Worm (Caenorhabditis elegans) whole organism, L3 larva: Measurements from ENCODE around the gene srz-99.

Source experiments
- aly-2 ChIP-seq: fragments of 150-350 bp; optimal IDR thresholded peaks from 2 replicates; lab custom pipeline; 2014; ENCODE audit warnings: missing biosample characterization, missing genetic modification characterization
- ceh-9 ChIP-seq: sonication (generic microtip); optimal IDR thresholded peaks from 2 replicates; lab custom pipeline; 2018; ENCODE audit warnings: missing biosample characterization, missing genetic modification characterization
- mml-1 ChIP-seq: fragments of 150-350 bp; sonication (generic microtip); optimal IDR thresholded peaks from 3 replicates; lab custom pipeline; 2014; ENCODE audit warnings: missing biosample characterization, missing genetic modification characterization
- nhr-12 ChIP-seq: fragments of 150-350 bp; optimal IDR thresholded peaks from 2 replicates; lab custom pipeline; 2014; ENCODE audit warnings: missing biosample characterization, missing genetic modification characterization
- nhr-23 ChIP-seq: fragments of 150-350 bp; optimal IDR thresholded peaks from 2 replicates; lab custom pipeline; 2014; ENCODE audit warnings: missing biosample characterization, missing genetic modification reagents, missing genetic modification characterization
- skn-1 ChIP-seq: fragments of 150-350 bp; optimal IDR thresholded peaks from 2 replicates; lab custom pipeline; 2014; ENCODE audit warnings: missing biosample characterization, missing genetic modification characterization
- snpc-4 ChIP-seq: fragments of 150-350 bp; optimal IDR thresholded peaks from 2 replicates; lab custom pipeline; 2014; ENCODE audit warnings: missing biosample characterization, missing genetic modification characterization
- zag-1 ChIP-seq: fragments of 150-350 bp; optimal IDR thresholded peaks from 2 replicates; lab custom pipeline; 2014; ENCODE audit warnings: missing biosample characterization, missing genetic modification characterization
- ztf-4 ChIP-seq: fragments of 150-350 bp; optimal IDR thresholded peaks from 2 replicates; lab custom pipeline; 2014; ENCODE audit warnings: missing biosample characterization, missing genetic modification characterization

ce11 chrV:16706549-16706948 is 23.5 kb upstream of the srz-99 start, which contains the start of gene clec-9:
- no peak for TF ChIP-seq zag-1 (tag; lab: Kevin White, UChicago)
- no peak for TF ChIP-seq ztf-4 (tag; lab: Kevin White, UChicago)
- TF ChIP-seq skn-1, result no peak
- no peak for TF ChIP-seq nhr-12
- TF ChIP-seq mml-1, result no peak
- TF ChIP-seq aly-2, result no peak
- no peak for TF ChIP-seq ceh-9
- TF ChIP-seq nhr-23 (tag; lab: Kevin White, UChicago), result no peak
- TF ChIP-seq snpc-4 (tag; lab: Kevin White, UChicago), result no peak
